Worm (Caenorhabditis elegans): Measurements from ENCODE around the gene rnp-9.

The rnp-9 gene

DNA sequence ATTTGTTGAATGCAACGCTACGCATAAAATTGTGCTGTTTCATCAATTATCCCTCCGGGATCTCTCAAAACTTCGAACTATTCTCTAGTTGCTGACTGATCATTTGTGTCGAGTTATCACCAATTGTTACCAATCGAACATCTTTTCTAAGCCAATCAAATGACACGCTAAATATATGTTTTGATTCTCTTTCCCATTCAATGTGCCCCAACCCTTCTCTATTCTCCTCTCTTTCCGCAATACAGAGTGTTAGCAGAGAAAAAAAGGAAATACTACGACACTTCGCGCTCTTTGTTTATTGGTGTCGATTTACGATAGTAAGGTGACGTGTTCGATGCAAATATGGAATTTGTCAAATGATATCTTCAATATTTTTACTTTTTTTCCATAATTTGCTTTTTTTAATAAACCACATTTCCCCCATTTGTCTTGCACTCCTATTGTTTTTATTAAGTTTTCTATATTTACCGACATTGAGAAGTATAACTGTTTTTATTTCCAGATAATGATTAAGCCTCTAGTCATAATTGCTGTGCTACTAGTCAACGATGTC is 30.2 kb downstream of the rnp-9 start, which contains the start of gene nucb-1 (continued):
- TF ChIP-seq Y95B8A.8 (GFP tag; IDR thresholded peaks at IDR 0.05) (no peak), T07F8.4 (tag; optimal IDR thresholded peaks at IDR 0.05) (no peak), xnd-1 (tag; optimal IDR thresholded peaks at IDR 0.05) (no peak), madf-3 (GFP tag; IDR thresholded peaks at IDR 0.05) (no peak), F37B4.10 (GFP tag; IDR thresholded peaks at IDR 0.05) (no peak), zim-3 (tag; optimal IDR thresholded peaks at IDR 0.05) (no peak), rcor-1 (GFP tag; IDR thresholded peaks at IDR 0.05) (no peak), lin-54 (GFP tag; optimal IDR thresholded peaks at IDR 0.05) (no peak), C06A6.2 (GFP tag; conservative IDR thresholded peaks at IDR 0.05) (no peak), efl-1 (GFP tag; optimal IDR thresholded peaks at IDR 0.05) (no peak), mes-4 (tag; optimal IDR thresholded peaks at IDR 0.05) (no peak), ztf-3 (GFP tag; optimal IDR thresholded peaks at IDR 0.05) (no peak), D2030.7 (GFP tag; IDR thresholded peaks at IDR 0.05) (no peak), hmg-1.2 (GFP tag; IDR thresholded peaks at IDR 0.05) (peak; percentile 34; the same call in 1 of the 2 replicates), lir-1 (GFP tag; conservative IDR thresholded peaks at IDR 0.05) (no peak)

DNA sequence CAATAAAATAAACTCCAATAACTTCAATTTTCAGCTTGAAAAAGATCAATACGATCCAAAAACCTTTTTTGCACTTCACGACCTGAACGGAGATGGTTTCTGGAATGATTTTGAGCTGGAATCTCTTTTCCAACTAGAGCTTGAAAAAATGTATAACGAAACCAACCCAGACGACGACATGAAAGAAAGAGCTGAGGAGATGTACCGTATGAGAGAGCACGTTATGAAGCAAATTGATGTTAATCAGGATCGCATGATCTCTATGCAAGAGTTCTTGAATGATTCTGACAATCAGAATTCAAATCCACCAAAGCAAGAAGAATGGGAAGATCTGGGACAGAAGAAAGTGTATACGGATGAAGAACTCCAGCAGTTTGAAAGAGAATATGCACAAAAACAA is 32.1 kb downstream of the rnp-9 start:
- TF ChIP-seq chd-7 (tag; optimal IDR thresholded peaks at IDR 0.05), result no peak
- no peak for TF ChIP-seq nhr-27 (tag; optimal IDR thresholded peaks at IDR 0.05)
- TF ChIP-seq pha-4 (tag; optimal IDR thresholded peaks at IDR 0.05), result no peak
- TF ChIP-seq F23B12.7 (tag; optimal IDR thresholded peaks at IDR 0.05; ENCODE audit: insufficient read depth), result no peak
- TF ChIP-seq mes-4 (tag; optimal IDR thresholded peaks at IDR 0.05), result no peak
- TF ChIP-seq snpc-1.3 (tag; optimal IDR thresholded peaks at IDR 0.05; ENCODE audit: insufficient read depth), result no peak
- TF ChIP-seq attf-5 (GFP tag; optimal IDR thresholded peaks at IDR 0.05), result no peak
- no peak for TF ChIP-seq F33H1.4 (GFP tag; IDR thresholded peaks at IDR 0.05)
- TF ChIP-seq K12H6.12 (tag; optimal IDR thresholded peaks at IDR 0.05), result no peak
- TF ChIP-seq hrde-1 (tag; optimal IDR thresholded peaks at IDR 0.05; ENCODE audit: borderline replicate concordance), result no peak
- no peak for TF ChIP-seq attf-6 (GFP tag; IDR thresholded peaks at IDR 0.05)
- TF ChIP-seq ztf-22 (GFP tag; optimal IDR thresholded peaks at IDR 0.05), result no peak
- no peak for TF ChIP-seq nhr-179 (tag; optimal IDR thresholded peaks at IDR 0.05)
- no peak for TF ChIP-seq K11D2.4 (GFP tag; IDR thresholded peaks at IDR 0.05)

DNA sequence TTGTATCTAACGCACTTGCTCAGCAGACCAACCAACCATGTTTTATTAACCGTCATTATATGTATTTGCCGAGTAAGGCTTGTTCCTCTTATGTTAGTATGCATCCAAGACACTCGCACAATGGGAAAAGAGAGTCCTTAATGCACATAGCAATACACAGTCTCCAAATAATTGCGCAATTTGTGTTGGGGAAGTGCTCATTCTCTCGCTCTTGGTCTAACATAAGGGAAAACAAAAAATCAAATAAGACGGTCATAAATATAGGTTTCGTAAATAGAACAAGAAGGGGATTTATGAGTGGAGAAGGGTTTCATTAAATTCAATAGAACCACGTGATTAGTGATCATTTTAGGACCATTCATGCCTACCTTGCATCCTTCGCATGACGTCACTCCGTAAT is 36.4 kb downstream of the rnp-9 start:
- TF ChIP-seq pbrm-1 (GFP tag; IDR thresholded peaks at IDR 0.05) (no peak), let-607 (tag; optimal IDR thresholded peaks at IDR 0.05) (no peak), him-1 (tag; optimal IDR thresholded peaks at IDR 0.05) (no peak), tlf-1 (GFP tag; optimal IDR thresholded peaks at IDR 0.05) (no peak), rpc-1 (optimal IDR thresholded peaks at IDR 0.05) (no peak), rpc-1 (tag; optimal IDR thresholded peaks at IDR 0.05) (no peak), nhr-80 (tag; optimal IDR thresholded peaks at IDR 0.05) (no peak), Y79H2A.3 (GFP tag; conservative IDR thresholded peaks at IDR 0.05) (no peak), cebp-2 (GFP tag; IDR thresholded peaks at IDR 0.05) (no peak), pha-4 (tag; optimal IDR thresholded peaks at IDR 0.05) (no peak), mel-28 (tag; optimal IDR thresholded peaks at IDR 0.05; ENCODE audit: borderline replicate concordance) (no peak), sdz-38 (tag; optimal IDR thresholded peaks at IDR 0.05) (no peak), gei-17 (GFP tag; optimal IDR thresholded peaks at IDR 0.05) (no peak), hmg-1.2 (GFP tag; IDR thresholded peaks at IDR 0.05) (no peak), ceh-100 (GFP tag; IDR thresholded peaks at IDR 0.05) (no peak), bed-2 (GFP tag; IDR thresholded peaks at IDR 0.05) (no peak), lin-26 (GFP tag; IDR thresholded peaks at IDR 0.05) (no peak), zfh-2 (GFP tag; conservative IDR thresholded peaks at IDR 0.05) (no peak), mxl-1 (tag; optimal IDR thresholded peaks at IDR 0.05) (no peak), sptf-2 (GFP tag; optimal IDR thresholded peaks at IDR 0.05) (no peak), nfya-1 (tag; optimal IDR thresholded peaks at IDR 0.05; ENCODE audit: borderline replicate concordance, insufficient read depth) (no peak)
